Worm (Caenorhabditis elegans): ENCODE measurements around the gene Y38C1AA.19.
A peak's percentile ranks its signal among the peaks of the same experiment; 100 is the strongest.

Gene Y38C1AA.19

ce11 chrIV:210591-210990 lies 50.6 kb downstream of the Y38C1AA.19 start:
- TF ChIP-seq ets-5 (GFP tag; IDR thresholded peaks at IDR 0.05) (no peak), lsy-2 (tag; optimal IDR thresholded peaks at IDR 0.05) (peak; percentile 35 to 38), vab-15 (tag; optimal IDR thresholded peaks at IDR 0.05) (no peak), unc-86 (tag; optimal IDR thresholded peaks at IDR 0.05) (peak; percentile 9), fos-1 (tag; optimal IDR thresholded peaks at IDR 0.05) (no peak), sox-4 (tag; optimal IDR thresholded peaks at IDR 0.05) (no peak), skn-1 (tag; optimal IDR thresholded peaks at IDR 0.05) (peak; percentile 61), alr-1 (tag; optimal IDR thresholded peaks at IDR 0.05; ENCODE audit: borderline replicate concordance) (no peak), tlp-1 (tag; optimal IDR thresholded peaks at IDR 0.05) (no peak), lin-35 (GFP tag; optimal IDR thresholded peaks at IDR 0.05) (peak in 1 of 2 experiments; percentile 66), mef-2 (tag; optimal IDR thresholded peaks at IDR 0.05) (no peak), nhr-11 (tag; optimal IDR thresholded peaks at IDR 0.05) (no peak), blmp-1 (tag; optimal IDR thresholded peaks at IDR 0.05) (peak; percentile 14), efl-1 (optimal IDR thresholded peaks at IDR 0.05) (peak; percentile 50 to 53), efl-1 (GFP tag; optimal IDR thresholded peaks at IDR 0.05 in 1 of 2) (peak; percentile 32 to 94), nhr-77 (tag; optimal IDR thresholded peaks at IDR 0.05) (no peak), ceh-90 (tag; optimal IDR thresholded peaks at IDR 0.05) (no peak), lin-39 (tag; optimal IDR thresholded peaks at IDR 0.05) (no peak), elt-2 (tag; optimal IDR thresholded peaks at IDR 0.05) (peak; percentile 79), isw-1 (GFP tag; IDR thresholded peaks at IDR 0.05) (no peak), C04F5.9 (tag; optimal IDR thresholded peaks at IDR 0.05) (no peak), hlh-17 (GFP tag; optimal IDR thresholded peaks at IDR 0.05; ENCODE audit: borderline replicate concordance) (no peak), aha-1 (tag; optimal IDR thresholded peaks at IDR 0.05) (no peak), mep-1 (tag; optimal IDR thresholded peaks at IDR 0.05) (peak; percentile 35), nhr-76 (tag; optimal IDR thresholded peaks at IDR 0.05) (no peak), dsc-1 (tag; optimal IDR thresholded peaks at IDR 0.05) (no peak), lin-13 (GFP tag; optimal IDR thresholded peaks at IDR 0.05) (peak; percentile 11), fkh-4 (tag; optimal IDR thresholded peaks at IDR 0.05; ENCODE audit: borderline replicate concordance) (no peak), C16A3.4 (tag; optimal IDR thresholded peaks at IDR 0.05) (no peak), nhr-28 (tag; optimal IDR thresholded peaks at IDR 0.05) (no peak), snu-23 (GFP tag; optimal IDR thresholded peaks at IDR 0.05) (peak; percentile 57), nhr-19 (GFP tag; conservative IDR thresholded peaks at IDR 0.05) (no peak; the same call in 1 of the 2 replicates), sup-37 (GFP tag; optimal IDR thresholded peaks at IDR 0.05) (no peak), zip-4 (GFP tag; optimal IDR thresholded peaks at IDR 0.05) (no peak), egl-13 (tag; optimal IDR thresholded peaks at IDR 0.05) (no peak), hpl-2 (GFP tag; optimal IDR thresholded peaks at IDR 0.05) (no peak), nhr-85 (tag) (peak; percentile 84), ceh-63 (GFP tag; optimal IDR thresholded peaks at IDR 0.05) (no peak), pag-3 (tag; optimal IDR thresholded peaks at IDR 0.05; ENCODE audit: borderline replicate concordance, insufficient read depth) (no peak), nhr-20 (tag; optimal IDR thresholded peaks at IDR 0.05) (peak; percentile 50), jun-1 (tag; optimal IDR thresholded peaks at IDR 0.05) (peak; percentile 31), nhr-71 (tag; optimal IDR thresholded peaks at IDR 0.05) (peak; percentile 64), ztf-4 (tag; optimal IDR thresholded peaks at IDR 0.05) (no peak), C34B4.2 (tag; optimal IDR thresholded peaks at IDR 0.05) (no peak), nhr-12 (tag; optimal IDR thresholded peaks at IDR 0.05) (no peak), Y116A8C.19 (tag; optimal IDR thresholded peaks at IDR 0.05; ENCODE audit: borderline replicate concordance) (no peak), nhr-237 (tag; optimal IDR thresholded peaks at IDR 0.05) (no peak), pax-3 (tag; optimal IDR thresholded peaks at IDR 0.05) (no peak), swsn-7 (tag; optimal IDR thresholded peaks at IDR 0.05) (peak; percentile 49), elt-3 (tag; optimal IDR thresholded peaks at IDR 0.05) (peak in 2 of 6 experiments; percentile 22 to 50), hlh-4 (tag; optimal IDR thresholded peaks at IDR 0.05) (no peak), ceh-88 (GFP tag; IDR thresholded peaks at IDR 0.05) (no peak), nhr-47 (tag; optimal IDR thresholded peaks at IDR 0.05) (no peak), ceh-82 (tag; optimal IDR thresholded peaks at IDR 0.05) (peak in 2 of 3 experiments; percentile 10 to 27)
